Worm (Caenorhabditis elegans) whole organism, L2 larva: ENCODE measurements around the gene mob-2.

Experiments
- alr-1 ChIP-seq: fragments of 150-350 bp; optimal IDR thresholded peaks from 2 replicates; lab custom pipeline; 2014; ENCODE audit warnings: missing biosample characterization, missing genetic modification characterization
- aly-2 ChIP-seq: fragments of 150-350 bp; optimal IDR thresholded peaks from 2 replicates; lab custom pipeline; 2014; ENCODE audit warnings: missing biosample characterization, missing genetic modification characterization
- ceh-16 ChIP-seq: fragments of 150-350 bp; optimal IDR thresholded peaks from 2 replicates; lab custom pipeline; 2014; ENCODE audit warnings: missing biosample characterization, missing genetic modification characterization
- lin-11 ChIP-seq: fragments of 150-350 bp; sonication (generic microtip); optimal IDR thresholded peaks from 2 replicates; lab custom pipeline; 2014; ENCODE audit warnings: missing biosample characterization, missing genetic modification characterization, inconsistent platforms, mixed read lengths
- lin-39 ChIP-seq: fragments of 150-350 bp; optimal IDR thresholded peaks from 2 replicates; lab custom pipeline; 2014; ENCODE audit warnings: missing biosample characterization, missing genetic modification reagents, missing genetic modification characterization
- mdl-1 ChIP-seq, 2 experiments: fragments of 150-350 bp in 1 of 2; sonication (generic microtip) in 1 of 2; optimal IDR thresholded peaks; 2 replicates each; lab custom pipeline; 2017; ENCODE audit warnings: missing biosample characterization in 2 of 2, missing genetic modification characterization in 2 of 2
- nhr-12 ChIP-seq: fragments of 150-350 bp; optimal IDR thresholded peaks from 2 replicates; lab custom pipeline; 2014; ENCODE audit warnings: missing biosample characterization, missing genetic modification characterization
- nhr-237 ChIP-seq: fragments of 150-350 bp; optimal IDR thresholded peaks from 2 replicates; lab custom pipeline; 2014; ENCODE audit warnings: missing biosample characterization, missing genetic modification characterization
- nhr-6 ChIP-seq: fragments of 150-350 bp; optimal IDR thresholded peaks from 2 replicates; lab custom pipeline; 2014; ENCODE audit warnings: missing biosample characterization, missing genetic modification characterization
- skn-1 ChIP-seq: sonication (generic microtip); optimal IDR thresholded peaks from 2 replicates; lab custom pipeline; 2017; ENCODE audit warnings: missing biosample characterization, missing genetic modification characterization
- unc-62 ChIP-seq: fragments of 150-350 bp; optimal IDR thresholded peaks from 2 replicates; lab custom pipeline; 2014; ENCODE audit warnings: missing biosample characterization, missing genetic modification reagents, missing genetic modification characterization
- ztf-11 ChIP-seq: sonication (generic microtip); optimal IDR thresholded peaks from 2 replicates; lab custom pipeline; 2017; ENCODE audit warnings: missing biosample characterization, missing genetic modification characterization

DNA sequence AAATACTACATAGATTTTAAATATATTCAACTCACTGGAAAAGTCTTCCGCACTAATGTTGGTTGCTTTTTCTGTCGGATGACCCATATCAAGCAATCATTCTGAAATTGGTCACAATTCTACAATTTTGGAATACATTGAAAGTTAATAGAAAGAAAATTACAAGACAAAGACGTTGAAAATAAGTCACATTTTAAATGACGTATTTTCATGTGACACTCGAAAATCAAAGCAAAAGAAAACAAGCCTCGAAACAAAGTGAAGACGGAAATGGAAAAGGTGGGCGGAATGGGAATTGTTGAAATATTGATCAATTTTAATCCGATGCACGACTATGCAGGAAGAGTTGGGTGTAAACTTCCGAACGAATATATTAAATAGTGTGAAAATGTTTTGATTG is at the start of gene mob-2:
- TF ChIP-seq mdl-1 (tag; optimal IDR thresholded peaks at IDR 0.05; lab: Kevin White, UChicago) (no peak), lin-11 (no peak), ztf-11 (tag; lab: Kevin White, UChicago) (no peak), nhr-12 (no peak), unc-62 (GFP tag; lab: Kevin White, UChicago) (no peak), skn-1 (tag; lab: Kevin White, UChicago) (no peak), nhr-6 (no peak), aly-2 (no peak), ceh-16 (tag; lab: Kevin White, UChicago) (no peak), alr-1 (no peak), nhr-237 (tag; lab: Kevin White, UChicago) (no peak), lin-39 (tag; lab: Kevin White, UChicago) (no peak)
